Worm (Caenorhabditis elegans): Measurements from ENCODE around the gene F46E10.3.

The F46E10.3 gene

ce11 chrV:6509717-6510116 lies 8.4 kb upstream of the F46E10.3 start, which contains the start of gene ubh-2:
Gene ubh-2, minus strand, starts transcription at chrV:6509817.
- no peak for TF ChIP-seq Y105C5A.15 (GFP tag; IDR thresholded peaks at IDR 0.05)
- TF ChIP-seq dmd-8 (GFP tag; IDR thresholded peaks at IDR 0.05), result no peak
- no peak for TF ChIP-seq dve-1 (tag; optimal IDR thresholded peaks at IDR 0.05; ENCODE audit: insufficient read depth)
- no peak for TF ChIP-seq daf-8 (GFP tag; IDR thresholded peaks at IDR 0.05)
- no peak for TF ChIP-seq nhr-6 (tag; optimal IDR thresholded peaks at IDR 0.05)
- no peak for TF ChIP-seq gei-8 (GFP tag; optimal IDR thresholded peaks at IDR 0.05)

DNA sequence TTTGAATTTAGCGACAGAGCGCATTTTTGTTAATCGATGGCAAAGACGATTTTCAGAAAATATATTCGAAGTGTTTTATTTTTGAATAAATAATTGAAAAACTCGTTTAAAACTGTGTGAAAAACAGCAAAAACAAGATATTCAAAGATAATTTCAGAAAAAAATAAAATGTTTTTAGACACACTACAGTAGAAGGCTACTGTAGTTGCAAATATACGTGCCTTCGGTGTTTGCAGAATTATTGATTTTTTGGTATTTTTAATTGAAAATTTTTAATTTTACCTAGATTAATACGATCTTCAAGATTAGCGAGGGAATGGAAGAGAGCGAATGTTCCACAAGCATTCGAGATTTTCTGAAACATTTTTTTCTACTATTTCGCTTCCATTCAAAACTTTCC lies 7.5 kb upstream of the F46E10.3 start:
- peak in 1 of 2 experiments; percentile 44 for TF ChIP-seq lsy-2 (tag; optimal IDR thresholded peaks at IDR 0.05)
- TF ChIP-seq zag-1 (tag; optimal IDR thresholded peaks at IDR 0.05), result no peak

ce11 chrV:6511121-6511520 lies 7.0 kb upstream of the F46E10.3 start, which contains the start of gene ubh-1:
Gene ubh-1, minus strand, starts transcription at chrV:6511409.
- TF ChIP-seq lim-7 (GFP tag; IDR thresholded peaks at IDR 0.05) (no peak), ceh-32 (tag; optimal IDR thresholded peaks at IDR 0.05; ENCODE audit: poor library complexity) (no peak), php-3 (GFP tag; IDR thresholded peaks at IDR 0.05) (no peak), T26A8.4 (GFP tag; IDR thresholded peaks at IDR 0.05) (peak; percentile 46), unc-62 (GFP tag; optimal IDR thresholded peaks at IDR 0.05 in 1 of 2) (peak in 1 of 2 experiments; percentile 96), unc-62 (tag; optimal IDR thresholded peaks at IDR 0.05) (no peak), mes-2 (tag; optimal IDR thresholded peaks at IDR 0.05; ENCODE audit: poor library complexity, severe bottlenecking) (peak; percentile 25)

- TF ChIP-seq mxl-2 (GFP tag; conservative IDR thresholded peaks at IDR 0.05) (no peak), hmg-1.1 (GFP tag; IDR thresholded peaks at IDR 0.05) (no peak), nhr-41 (GFP tag; IDR thresholded peaks at IDR 0.05) (no peak), set-16 (GFP tag; IDR thresholded peaks at IDR 0.05) (0 out of 2 replicates have a peak, but pooled peaks have one; percentile 8), hlh-30 (tag; optimal IDR thresholded peaks at IDR 0.05; ENCODE audit: insufficient read depth) (no peak), nhr-42 (GFP tag; IDR thresholded peaks at IDR 0.05) (no peak), zfp-3 (GFP tag; conservative IDR thresholded peaks at IDR 0.05) (no peak), duxl-1 (tag; optimal IDR thresholded peaks at IDR 0.05; ENCODE audit: poor library complexity) (no peak), hlh-11 (tag; optimal IDR thresholded peaks at IDR 0.05) (peak; percentile 29), rbr-2 (tag; optimal IDR thresholded peaks at IDR 0.05) (no peak), ama-1 (optimal IDR thresholded peaks at IDR 0.05) (no peak), nhr-111 (GFP tag; optimal IDR thresholded peaks at IDR 0.05) (no peak), ceh-62 (tag; optimal IDR thresholded peaks at IDR 0.05) (no peak), dmd-8 (GFP tag; IDR thresholded peaks at IDR 0.05) (no peak), tag-97 (GFP tag; IDR thresholded peaks at IDR 0.05) (no peak), zip-11 (GFP tag; IDR thresholded peaks at IDR 0.05) (no peak), ctbp-1 (GFP tag; IDR thresholded peaks at IDR 0.05) (0 out of 2 replicates have a peak, but pooled peaks have one; percentile 7), egl-27 (tag; optimal IDR thresholded peaks at IDR 0.05) (no peak), ZK337.2 (GFP tag; IDR thresholded peaks at IDR 0.05) (no peak), ceh-28 (tag; optimal IDR thresholded peaks at IDR 0.05) (no peak), lsy-2 (tag; optimal IDR thresholded peaks at IDR 0.05) (no peak), nhr-76 (tag; optimal IDR thresholded peaks at IDR 0.05) (no peak), zag-1 (tag; optimal IDR thresholded peaks at IDR 0.05) (no peak), saeg-2 (GFP tag; IDR thresholded peaks at IDR 0.05) (no peak), egl-43 (GFP tag; IDR thresholded peaks at IDR 0.05) (no peak), unc-39 (tag; optimal IDR thresholded peaks at IDR 0.05) (no peak), ceh-82 (tag; optimal IDR thresholded peaks at IDR 0.05) (no peak), ces-1 (GFP tag; optimal IDR thresholded peaks at IDR 0.05) (no peak), fkh-10 (GFP tag; optimal IDR thresholded peaks at IDR 0.05) (no peak), lin-15B (tag; optimal IDR thresholded peaks at IDR 0.05) (no peak), spr-3 (GFP tag; optimal IDR thresholded peaks at IDR 0.05) (no peak), nhr-48 (tag; optimal IDR thresholded peaks at IDR 0.05) (peak; percentile 2), vab-7 (GFP tag; IDR thresholded peaks at IDR 0.05) (no peak), snpc-4 (tag; optimal IDR thresholded peaks at IDR 0.05) (no peak), daf-8 (GFP tag; IDR thresholded peaks at IDR 0.05) (no peak), mxl-3 (GFP tag; optimal IDR thresholded peaks at IDR 0.05) (peak; percentile 63)
Measured at ce11 chrV:6513356-6513755, 4.7 kb upstream of the F46E10.3 start.
